Worm (Caenorhabditis elegans) whole organism, L2 larva: ENCODE measurements around the gene F13A2.5.

Source experiments
- C34F6.9 ChIP-seq: fragments of 150-350 bp; optimal IDR thresholded peaks from 2 replicates; lab custom pipeline; 2014; ENCODE audit warnings: missing biosample characterization, missing genetic modification characterization
- Y55F3AM.14 ChIP-seq: fragments of 200-800 bp; sonication (Bioruptor generic); optimal IDR thresholded peaks from 2 replicates; lab custom pipeline; 2018; ENCODE audit warnings: mild to moderate bottlenecking, missing genetic modification characterization, missing compliant biosample characterization
- alr-1 ChIP-seq: fragments of 150-350 bp; optimal IDR thresholded peaks from 2 replicates; lab custom pipeline; 2014; ENCODE audit warnings: missing biosample characterization, missing genetic modification characterization
- aly-2 ChIP-seq: fragments of 150-350 bp; optimal IDR thresholded peaks from 2 replicates; lab custom pipeline; 2014; ENCODE audit warnings: missing biosample characterization, missing genetic modification characterization
- ama-1 ChIP-seq: fragments of 150-350 bp; optimal IDR thresholded peaks from 2 replicates; lab custom pipeline; 2018; ENCODE audit warnings: inconsistent platforms
- blmp-1 ChIP-seq: sonication (generic microtip); optimal IDR thresholded peaks from 2 replicates; lab custom pipeline; 2017; ENCODE audit warnings: missing genetic modification characterization, mild to moderate bottlenecking, missing compliant biosample characterization, antibody characterized with exemption, moderate library complexity; ENCODE audit not compliant: insufficient read depth
- ceh-82 ChIP-seq: fragments of 150-350 bp; optimal IDR thresholded peaks from 2 replicates; lab custom pipeline; 2014; ENCODE audit warnings: missing biosample characterization, missing genetic modification characterization
- crh-2 ChIP-seq: sonication (generic microtip); optimal IDR thresholded peaks from 2 replicates; lab custom pipeline; 2017; ENCODE audit warnings: missing biosample characterization, missing genetic modification characterization
- dmd-4 ChIP-seq: sonication (generic microtip); optimal IDR thresholded peaks from 2 replicates; lab custom pipeline; 2017; ENCODE audit warnings: missing biosample characterization, missing genetic modification characterization
- egl-27 ChIP-seq: sonication (generic microtip); optimal IDR thresholded peaks from 3 replicates; lab custom pipeline; 2017; ENCODE audit warnings: missing biosample characterization, missing genetic modification reagents, missing genetic modification characterization
- elt-1 ChIP-seq: fragments of 150-350 bp; optimal IDR thresholded peaks from 2 replicates; lab custom pipeline; 2014; ENCODE audit warnings: missing biosample characterization, missing genetic modification characterization
- elt-3 ChIP-seq: sonication (generic microtip); optimal IDR thresholded peaks from 2 replicates; lab custom pipeline; 2017; ENCODE audit warnings: missing biosample characterization, missing genetic modification characterization
- fos-1 ChIP-seq: fragments of 150-350 bp; optimal IDR thresholded peaks from 2 replicates; lab custom pipeline; 2014; ENCODE audit warnings: missing biosample characterization, missing genetic modification characterization
- gmeb-1 ChIP-seq: fragments of 150-350 bp; optimal IDR thresholded peaks from 2 replicates; lab custom pipeline; 2014; ENCODE audit warnings: missing biosample characterization, missing genetic modification characterization
- lin-13 ChIP-seq: fragments of 150-350 bp; optimal IDR thresholded peaks from 2 replicates; lab custom pipeline; 2014; ENCODE audit warnings: missing biosample characterization, missing genetic modification reagents, missing genetic modification characterization
- lin-39 ChIP-seq: fragments of 150-350 bp; optimal IDR thresholded peaks from 2 replicates; lab custom pipeline; 2014; ENCODE audit warnings: missing biosample characterization, missing genetic modification reagents, missing genetic modification characterization
- lsy-2 ChIP-seq, 2 experiments: fragments of 150-350 bp in 1 of 2; sonication (generic microtip) in 1 of 2; optimal IDR thresholded peaks; 2 replicates each; lab custom pipeline; 2014 to 2017; ENCODE audit warnings: missing biosample characterization in 2 of 2, missing genetic modification characterization in 2 of 2
- mab-5 ChIP-seq: fragments of 150-350 bp; optimal IDR thresholded peaks from 2 replicates; lab custom pipeline; 2014; ENCODE audit warnings: missing biosample characterization, missing genetic modification characterization
- mbf-1 ChIP-seq: sonication (generic microtip); optimal IDR thresholded peaks from 2 replicates; lab custom pipeline; 2017; ENCODE audit warnings: missing biosample characterization, missing genetic modification characterization
- mdl-1 ChIP-seq, 2 experiments: fragments of 150-350 bp in 1 of 2; sonication (generic microtip) in 1 of 2; optimal IDR thresholded peaks; 2 replicates each; lab custom pipeline; 2017; ENCODE audit warnings: missing biosample characterization in 2 of 2, missing genetic modification characterization in 2 of 2
- nhr-12 ChIP-seq: fragments of 150-350 bp; optimal IDR thresholded peaks from 2 replicates; lab custom pipeline; 2014; ENCODE audit warnings: missing biosample characterization, missing genetic modification characterization
- nhr-129 ChIP-seq: fragments of 150-350 bp; optimal IDR thresholded peaks from 2 replicates; lab custom pipeline; 2014; ENCODE audit warnings: missing biosample characterization, missing genetic modification characterization
- nhr-21 ChIP-seq: fragments of 150-350 bp; optimal IDR thresholded peaks from 2 replicates; lab custom pipeline; 2014; ENCODE audit warnings: missing biosample characterization, missing genetic modification characterization
- nhr-237 ChIP-seq: fragments of 150-350 bp; optimal IDR thresholded peaks from 2 replicates; lab custom pipeline; 2014; ENCODE audit warnings: missing biosample characterization, missing genetic modification characterization
- nhr-25 ChIP-seq: fragments of 150-350 bp; sonication (generic microtip); optimal IDR thresholded peaks from 3 replicates; lab custom pipeline; 2014; ENCODE audit warnings: missing biosample characterization, missing genetic modification characterization
- sem-4 ChIP-seq: fragments of 150-350 bp; optimal IDR thresholded peaks from 2 replicates; lab custom pipeline; 2014; ENCODE audit warnings: missing biosample characterization, missing genetic modification reagents, missing genetic modification characterization
- sma-3 ChIP-seq: sonication (generic microtip); optimal IDR thresholded peaks from 2 replicates; lab custom pipeline; 2016; ENCODE audit warnings: missing genetic modification reagents, missing genetic modification characterization, missing compliant biosample characterization
- snpc-4 ChIP-seq: fragments of 150-350 bp; optimal IDR thresholded peaks from 2 replicates; lab custom pipeline; 2014; ENCODE audit warnings: missing biosample characterization, missing genetic modification characterization
- unc-39 ChIP-seq: fragments of 150-350 bp; optimal IDR thresholded peaks from 2 replicates; lab custom pipeline; 2014; ENCODE audit warnings: missing biosample characterization, missing genetic modification characterization
- unc-55 ChIP-seq: fragments of 150-350 bp; sonication (generic microtip); optimal IDR thresholded peaks from 3 replicates; lab custom pipeline; 2014; ENCODE audit warnings: missing biosample characterization, missing genetic modification reagents, missing genetic modification characterization
- unc-62 ChIP-seq: fragments of 150-350 bp; optimal IDR thresholded peaks from 2 replicates; lab custom pipeline; 2014; ENCODE audit warnings: missing biosample characterization, missing genetic modification reagents, missing genetic modification characterization
- zag-1 ChIP-seq: fragments of 150-350 bp; optimal IDR thresholded peaks from 2 replicates; lab custom pipeline; 2014; ENCODE audit warnings: missing biosample characterization, missing genetic modification characterization
- ztf-1 ChIP-seq: fragments of 200-800 bp; sonication (Bioruptor generic); conservative IDR thresholded peaks from 2 replicates; pipeline ENCODE4 v1.3.6; 2022; ENCODE audit warnings: missing genetic modification characterization, missing compliant biosample characterization

F13A2.5 gene

ce11 chrV:4401865-4402264 is at the start of gene F13A2.5:
Gene F13A2.5 (minus strand): TSS chrV:4401965.
- TF ChIP-seq mdl-1 (tag; optimal IDR thresholded peaks at IDR 0.05; lab: Kevin White, UChicago) (no peak), nhr-129 (no peak), lin-39 (tag; lab: Kevin White, UChicago) (no peak), lsy-2 (tag; optimal IDR thresholded peaks at IDR 0.05; lab: Kevin White, UChicago) (no peak), unc-55 (GFP tag; lab: Kevin White, UChicago) (no peak), nhr-25 (no peak), unc-39 (tag; lab: Kevin White, UChicago) (no peak), crh-2 (tag; lab: Kevin White, UChicago) (no peak), elt-3 (no peak), nhr-12 (no peak), gmeb-1 (tag; lab: Kevin White, UChicago) (no peak), unc-62 (GFP tag; lab: Kevin White, UChicago) (no peak), nhr-21 (tag; lab: Kevin White, UChicago) (no peak)
- TF ChIP-seq, all 48 proteins: peak for 0

ce11 chrV:4450523-4451089 is 48.8 kb upstream of the F13A2.5 start, which contains the start of gene rft-2:
Gene rft-2 (minus strand): TSS chrV:4450563.
- TF ChIP-seq Y55F3AM.14 (peak; percentile 32), unc-62 (GFP tag; lab: Kevin White, UChicago) (no peak), crh-2 (tag; lab: Kevin White, UChicago) (peak; percentile 55), gmeb-1 (tag; lab: Kevin White, UChicago) (peak; percentile 96), nhr-237 (tag; lab: Kevin White, UChicago) (no peak), zag-1 (tag; lab: Kevin White, UChicago) (no peak), fos-1 (tag; lab: Kevin White, UChicago) (peak; percentile 53), C34F6.9 (tag; lab: Kevin White, UChicago) (peak; percentile 52), sma-3 (peak; percentile 13), mbf-1 (tag; lab: Kevin White, UChicago) (no peak), lin-13 (GFP tag; lab: Kevin White, UChicago) (peak; percentile 62), nhr-129 (no peak), unc-55 (GFP tag; lab: Kevin White, UChicago) (peak; percentile 80), ceh-82 (tag; lab: Kevin White, UChicago) (no peak), sem-4 (tag; lab: Kevin White, UChicago) (peak; percentile 46), egl-27 (tag; lab: Kevin White, UChicago) (no peak), dmd-4 (tag; lab: Kevin White, UChicago) (no peak), mab-5 (tag; lab: Kevin White, UChicago) (peak; percentile 11), elt-1 (tag; lab: Kevin White, UChicago) (no peak), nhr-25 (peak; percentile 31), lsy-2 (tag; optimal IDR thresholded peaks at IDR 0.05; lab: Kevin White, UChicago) (peak; percentile 49 to 81), elt-3 (no peak), mdl-1 (tag; optimal IDR thresholded peaks at IDR 0.05; lab: Kevin White, UChicago) (no peak), ama-1 (lab: Kevin White, UChicago) (no peak), aly-2 (tag; lab: Kevin White, UChicago) (no peak)

ce11 chrV:4447637-4448036 is 45.9 kb upstream of the F13A2.5 start:
- TF ChIP-seq ztf-1 (GFP tag; lab: Robert Waterston, UW) (no peak), unc-39 (tag; lab: Kevin White, UChicago) (no peak), sma-3 (no peak), unc-62 (GFP tag; lab: Kevin White, UChicago) (no peak), alr-1 (no peak), nhr-21 (tag; lab: Kevin White, UChicago) (no peak), mbf-1 (tag; lab: Kevin White, UChicago) (no peak)
- TF ChIP-seq, all 48 proteins: peak for 0

- TF ChIP-seq fos-1 (tag; lab: Kevin White, UChicago) (peak; percentile 58), sem-4 (tag; lab: Kevin White, UChicago) (no peak)
Observed at ce11 chrV:4442749-4443381, 41.1 kb upstream of the F13A2.5 start, which contains the start of gene rft-1. Gene rft-1 (minus strand): TSS chrV:4443223.

- TF ChIP-seq blmp-1 (tag; lab: Kevin White, UChicago) (peak; percentile 61), snpc-4 (tag; lab: Kevin White, UChicago) (no peak), nhr-25 (peak; percentile 17)
- TF ChIP-seq, all 48 proteins: peak for 2
Observed at ce11 chrV:4437215-4437614, 35.5 kb upstream of the F13A2.5 start.
